Fruit fly (Drosophila melanogaster): ENCODE measurements around the gene RpL13.
A peak's percentile ranks its signal among the peaks of the same experiment; 100 is the strongest.

dm6 chr2L:9986402-9987350 is 19.6 kb downstream of the RpL13 start:
- TF ChIP-seq Myc (optimal IDR thresholded peaks at IDR 0.05) = no peak
- no peak for TF ChIP-seq usp (GFP tag; optimal IDR thresholded peaks at IDR 0.05)
- TF ChIP-seq rgr (GFP tag; optimal IDR thresholded peaks at IDR 0.05) = peak; percentile 87
- TF ChIP-seq h (GFP tag; optimal IDR thresholded peaks at IDR 0.05) = peak; percentile 93
- peak; percentile 54 for TF ChIP-seq Mio (GFP tag; optimal IDR thresholded peaks at IDR 0.05)
- peak; percentile 92 for TF ChIP-seq br (GFP tag; optimal IDR thresholded peaks at IDR 0.05)
- no peak for TF ChIP-seq tai (GFP tag; optimal IDR thresholded peaks at IDR 0.05)
- peak; percentile 16 for TF ChIP-seq Rel (GFP tag; optimal IDR thresholded peaks at IDR 0.05)
- peak; percentile 70 for TF ChIP-seq Rel (tag; optimal IDR thresholded peaks at IDR 0.05)
- peak; percentile 81 for TF ChIP-seq CG32264 (GFP tag; optimal IDR thresholded peaks at IDR 0.05)
- peak; percentile 90 for TF ChIP-seq CG9705 (GFP tag; optimal IDR thresholded peaks at IDR 0.05)
- TF ChIP-seq Hr83 (GFP tag; optimal IDR thresholded peaks at IDR 0.05; ENCODE audit: poor library complexity, severe bottlenecking) = peak; percentile 62
